Worm (Caenorhabditis elegans) whole organism, L4 larva: ENCODE data around the gene K07C5.2.

Experiments used
- D1046.2 ChIP-seq: fragments of 200-800 bp; sonication (Bioruptor generic); IDR thresholded peaks from 2 replicates; pipeline ENCODE4 v1.3.6; 2022; ENCODE audit warnings: missing genetic modification characterization, missing compliant biosample characterization
- F26F4.8 ChIP-seq: fragments of 200-800 bp; sonication (Bioruptor generic); conservative IDR thresholded peaks from 2 replicates; pipeline ENCODE4 v1.3.6; 2022; ENCODE audit warnings: missing genetic modification characterization, missing compliant biosample characterization
- F44E2.7 ChIP-seq: fragments of 200-800 bp; sonication (Bioruptor generic); IDR thresholded peaks from 2 replicates; pipeline ENCODE4 v2.1.2; 2022; ENCODE audit warnings: missing genetic modification characterization, missing compliant biosample characterization
- T20F7.1 ChIP-seq: fragments of 200-800 bp; sonication (Bioruptor generic); optimal IDR thresholded peaks from 2 replicates; lab custom pipeline; 2018; ENCODE audit warnings: mild to moderate bottlenecking, missing genetic modification characterization, missing compliant biosample characterization
- Y105C5A.15 ChIP-seq: fragments of 200-800 bp; sonication (Bioruptor generic); IDR thresholded peaks from 2 replicates; pipeline ENCODE4 v1.3.6; 2022; ENCODE audit warnings: missing genetic modification characterization, missing compliant biosample characterization
- aly-2 ChIP-seq: sonication (generic microtip); optimal IDR thresholded peaks from 2 replicates; lab custom pipeline; 2018; ENCODE audit warnings: missing biosample characterization, missing genetic modification characterization
- arid-1 ChIP-seq: fragments of 200-800 bp; sonication (Bioruptor generic); conservative IDR thresholded peaks from 2 replicates; pipeline ENCODE4 v1.3.6; 2022; ENCODE audit warnings: missing genetic modification reagents, missing genetic modification characterization, missing compliant biosample characterization
- ceh-20 ChIP-seq: fragments of 200-800 bp; sonication (Bioruptor generic); IDR thresholded peaks from 2 replicates; pipeline ENCODE4 v1.3.6; 2022; ENCODE audit warnings: missing genetic modification reagents, missing genetic modification characterization, missing compliant biosample characterization
- ceh-62 ChIP-seq: sonication (generic microtip); optimal IDR thresholded peaks from 2 replicates; lab custom pipeline; 2017; ENCODE audit warnings: missing biosample characterization, missing genetic modification characterization
- daf-16 ChIP-seq, 3 experiments: sonication (generic microtip); optimal IDR thresholded peaks; 2 replicates each; lab custom pipeline; 2016 to 2017; ENCODE audit warnings: missing genetic modification characterization in 3 of 3, missing genetic modification reagents in 3 of 3, mild to moderate bottlenecking in 2 of 3, missing compliant biosample characterization in 2 of 3, missing biosample characterization in 1 of 3, moderate library complexity in 1 of 3
- daf-19 ChIP-seq: fragments of 200-800 bp; sonication (Bioruptor generic); conservative IDR thresholded peaks from 2 replicates; pipeline ENCODE4 v1.3.6; 2022; ENCODE audit warnings: missing genetic modification characterization, missing compliant biosample characterization
- daf-8 ChIP-seq: fragments of 200-800 bp; sonication (Bioruptor generic); IDR thresholded peaks from 2 replicates; pipeline ENCODE4 v1.3.6; 2022; ENCODE audit warnings: missing genetic modification characterization, missing compliant biosample characterization
- fos-1 ChIP-seq: fragments of 150-350 bp; optimal IDR thresholded peaks from 2 replicates; lab custom pipeline; 2014; ENCODE audit warnings: missing biosample characterization, missing genetic modification characterization
- hlh-11 ChIP-seq: fragments of 200-800 bp; sonication (Bioruptor generic); optimal IDR thresholded peaks from 2 replicates; lab custom pipeline; 2018; ENCODE audit warnings: mild to moderate bottlenecking, missing genetic modification characterization, missing compliant biosample characterization
- lin-13 ChIP-seq: fragments of 150-350 bp; optimal IDR thresholded peaks from 2 replicates; lab custom pipeline; 2014; ENCODE audit warnings: missing biosample characterization, missing genetic modification reagents, missing genetic modification characterization
- lin-29 ChIP-seq: fragments of 200-800 bp; sonication (Bioruptor generic); IDR thresholded peaks from 2 replicates; pipeline ENCODE4 v1.3.6; 2022; ENCODE audit warnings: missing genetic modification reagents, missing genetic modification characterization, missing compliant biosample characterization
- madf-5 ChIP-seq, 2 experiments: fragments of 200-800 bp; sonication (Bioruptor generic); IDR thresholded peaks; 2 replicates each; pipeline ENCODE4 v1.3.6; 2022; ENCODE audit warnings: missing compliant biosample characterization in 2 of 2, missing genetic modification characterization in 2 of 2
- madf-9 ChIP-seq: fragments of 200-800 bp; sonication (Bioruptor generic); conservative IDR thresholded peaks from 2 replicates; pipeline ENCODE4 v1.3.6; 2022; ENCODE audit warnings: missing genetic modification reagents, missing genetic modification characterization, missing compliant biosample characterization
- mxl-3 ChIP-seq: fragments of 200-800 bp; sonication (Bioruptor generic); optimal IDR thresholded peaks from 2 replicates; lab custom pipeline; 2018; ENCODE audit warnings: mild to moderate bottlenecking, missing genetic modification characterization, missing compliant biosample characterization
- nhr-10 ChIP-seq: fragments of 150-350 bp; optimal IDR thresholded peaks from 2 replicates; lab custom pipeline; 2014; ENCODE audit warnings: missing biosample characterization, missing genetic modification characterization
- nhr-111 ChIP-seq: fragments of 200-800 bp; sonication (Bioruptor generic); optimal IDR thresholded peaks from 2 replicates; lab custom pipeline; 2018; ENCODE audit warnings: mild to moderate bottlenecking, missing genetic modification characterization, missing compliant biosample characterization
- nhr-28 ChIP-seq: fragments of 150-350 bp; optimal IDR thresholded peaks from 2 replicates; lab custom pipeline; 2014; ENCODE audit warnings: missing biosample characterization, missing genetic modification characterization
- nhr-41 ChIP-seq: fragments of 200-800 bp; sonication (Bioruptor generic); IDR thresholded peaks from 2 replicates; pipeline ENCODE4 v1.3.6; 2022; ENCODE audit warnings: missing genetic modification reagents, missing genetic modification characterization, missing compliant biosample characterization
- nhr-42 ChIP-seq: fragments of 200-800 bp; sonication (Bioruptor generic); IDR thresholded peaks from 2 replicates; pipeline ENCODE4 v1.3.6; 2022; ENCODE audit warnings: missing genetic modification characterization, missing compliant biosample characterization
- nhr-6 ChIP-seq: fragments of 150-350 bp; optimal IDR thresholded peaks from 2 replicates; lab custom pipeline; 2014; ENCODE audit warnings: missing biosample characterization, missing genetic modification characterization
- pha-4 ChIP-seq, 2 experiments: fragments of 150-350 bp in 1 of 2; fragments of 200-800 bp in 1 of 2; sonication (Bioruptor generic) in 1 of 2; IDR thresholded peaks in 1 of 2; optimal IDR thresholded peaks in 1 of 2; 2 replicates each; pipeline versions ENCODE4 v1.3.6 to Lab custom; 2014 to 2022; ENCODE audit warnings: missing genetic modification characterization in 2 of 2, missing genetic modification reagents in 2 of 2, missing biosample characterization in 1 of 2, missing compliant biosample characterization in 1 of 2
- pqm-1 ChIP-seq: sonication (generic microtip); optimal IDR thresholded peaks from 2 replicates; lab custom pipeline; 2017; ENCODE audit warnings: missing biosample characterization, missing genetic modification characterization
- skn-1 ChIP-seq: fragments of 150-350 bp; optimal IDR thresholded peaks from 2 replicates; lab custom pipeline; 2014; ENCODE audit warnings: missing biosample characterization, missing genetic modification characterization
- unc-130 ChIP-seq: sonication (generic microtip); optimal IDR thresholded peaks from 2 replicates; lab custom pipeline; 2016; ENCODE audit warnings: missing genetic modification reagents, missing genetic modification characterization, missing compliant biosample characterization
- unc-62 ChIP-seq, 3 experiments: fragments of 150-350 bp in 1 of 3; sonication (generic microtip); optimal IDR thresholded peaks in 2 of 3; peaks in 1 of 3; 1 replicate in 1 of 3; 2 replicates in 2 of 3; lab custom pipeline; 2014 to 2017; ENCODE audit warnings: missing biosample characterization in 3 of 3, missing genetic modification characterization in 3 of 3, missing genetic modification reagents in 3 of 3, missing genotype in 1 of 3
- zfp-3 ChIP-seq: fragments of 200-800 bp; sonication (Bioruptor generic); conservative IDR thresholded peaks from 2 replicates; pipeline ENCODE4 v1.3.6; 2022; ENCODE audit warnings: missing genetic modification reagents, missing genetic modification characterization, missing compliant biosample characterization
- zip-11 ChIP-seq: fragments of 200-800 bp; sonication (Bioruptor generic); IDR thresholded peaks from 2 replicates; pipeline ENCODE4 v1.3.6; 2022; ENCODE audit warnings: missing genetic modification characterization, missing compliant biosample characterization
- ztf-11 ChIP-seq: fragments of 150-350 bp; optimal IDR thresholded peaks from 2 replicates; lab custom pipeline; 2014; ENCODE audit warnings: missing biosample characterization, missing genetic modification characterization

K07C5.2 gene

DNA sequence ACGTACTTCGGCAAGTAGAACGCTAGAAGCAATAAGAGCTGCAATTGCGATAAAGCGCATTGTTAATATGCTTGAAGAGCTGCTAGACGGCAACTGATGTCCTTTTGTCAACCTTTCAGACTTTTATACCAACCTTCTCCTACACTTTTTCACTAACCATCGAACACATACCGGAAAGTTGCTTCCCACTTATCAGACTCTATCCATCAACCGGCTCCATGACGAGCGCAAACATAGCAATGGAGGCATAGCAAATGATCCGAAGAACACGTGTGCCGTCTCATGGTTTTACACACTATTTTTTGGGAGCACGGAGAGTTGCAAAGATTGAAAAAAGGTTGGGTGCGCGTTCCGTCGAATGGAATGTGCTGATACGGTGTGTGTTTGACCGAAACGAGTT lies 42.4 kb downstream of the K07C5.2 start, which contains the start of gene abu-1:
Gene abu-1, minus strand, starts transcription at position 101 of the 400 bp plus-strand sequence.
- TF ChIP-seq madf-5 (GFP tag; IDR thresholded peaks at IDR 0.05; lab: Robert Waterston, UW): no peak
- TF ChIP-seq unc-130 (GFP tag; lab: Kevin White, UChicago): no peak
- no peak for TF ChIP-seq lin-13
- no peak for TF ChIP-seq nhr-111 (GFP tag; lab: Kevin White, UChicago)
- TF ChIP-seq ztf-11 (tag; lab: Kevin White, UChicago): no peak
- TF ChIP-seq ceh-62: no peak
- TF ChIP-seq aly-2 (tag; lab: Kevin White, UChicago): no peak
- TF ChIP-seq, all 104 proteins: peak for 0

DNA sequence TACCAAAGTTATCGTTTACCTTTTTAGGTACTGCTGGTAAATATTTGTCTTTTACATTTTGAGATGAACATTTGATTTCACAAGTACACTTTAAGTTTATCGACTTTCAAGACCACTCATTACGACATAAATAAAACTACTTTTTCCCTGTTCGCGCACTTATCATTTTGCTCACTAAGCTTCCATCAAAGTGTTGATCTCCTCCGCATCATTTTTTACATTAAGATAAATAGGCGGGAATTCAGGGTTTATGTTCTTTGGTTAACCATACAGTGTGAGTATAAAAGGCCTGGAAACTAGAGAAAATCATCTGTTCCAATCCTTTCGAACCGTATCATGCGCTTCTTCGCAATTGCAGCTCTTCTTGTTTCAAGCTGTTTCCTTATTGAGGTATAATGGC lies 42.8 kb downstream of the K07C5.2 start, which contains the start of gene pqn-2:
Gene pqn-2, plus strand, starts transcription at position 301 of the 400 bp plus-strand sequence.
- TF ChIP-seq zfp-3 (GFP tag; lab: Robert Waterston, UW) (no peak), nhr-41 (GFP tag; lab: Robert Waterston, UW) (no peak), pqm-1 (no peak), T20F7.1 (GFP tag; lab: Kevin White, UChicago) (no peak), aly-2 (tag; lab: Kevin White, UChicago) (no peak), lin-29 (GFP tag; lab: Robert Waterston, UW) (no peak), madf-5 (GFP tag; IDR thresholded peaks at IDR 0.05; lab: Robert Waterston, UW) (no peak), Y105C5A.15 (GFP tag; lab: Robert Waterston, UW) (no peak), madf-9 (GFP tag; lab: Robert Waterston, UW) (no peak), nhr-6 (tag; lab: Kevin White, UChicago) (no peak), daf-19 (GFP tag; lab: Robert Waterston, UW) (no peak), ztf-11 (tag; lab: Kevin White, UChicago) (no peak), daf-8 (GFP tag; lab: Robert Waterston, UW) (no peak), nhr-42 (GFP tag; lab: Robert Waterston, UW) (no peak), D1046.2 (GFP tag; lab: Robert Waterston, UW) (no peak), nhr-10 (tag; lab: Kevin White, UChicago) (no peak)

DNA sequence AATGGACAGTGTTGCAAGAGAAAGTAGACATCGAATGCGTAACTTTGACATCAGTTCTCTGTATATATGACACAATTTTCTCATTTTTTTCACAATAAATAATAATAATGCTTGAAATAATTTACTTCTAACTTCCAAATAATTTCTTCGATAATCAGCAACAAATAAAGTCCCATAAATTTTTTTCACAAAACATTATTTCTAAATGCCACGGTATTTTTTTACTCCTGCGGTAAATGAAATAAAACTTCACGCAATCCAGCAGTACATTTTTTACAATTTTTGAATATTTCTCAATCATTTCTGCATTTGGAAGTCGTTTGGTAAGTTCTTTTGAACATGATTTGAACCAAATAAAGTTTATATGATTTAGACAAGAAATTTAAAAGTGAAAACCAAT lies 44.6 kb downstream of the K07C5.2 start, which contains the start of gene spe-10:
Gene spe-10, plus strand, starts transcription at position 301 of the 400 bp plus-strand sequence.
- no peak for TF ChIP-seq fos-1
- no peak for TF ChIP-seq skn-1 (tag; lab: Kevin White, UChicago)
- TF ChIP-seq madf-9 (GFP tag; lab: Robert Waterston, UW): no peak
- TF ChIP-seq pha-4 (GFP tag; IDR thresholded peaks at IDR 0.05; lab: Robert Waterston, UW): no peak
- TF ChIP-seq pha-4 (tag; optimal IDR thresholded peaks at IDR 0.05; lab: Kevin White, UChicago): no peak
- no peak for TF ChIP-seq zip-11 (GFP tag; lab: Robert Waterston, UW)
- no peak for TF ChIP-seq daf-16 (GFP tag; optimal IDR thresholded peaks at IDR 0.05; lab: Kevin White, UChicago)
- no peak for TF ChIP-seq daf-16 (tag; optimal IDR thresholded peaks at IDR 0.05; lab: Kevin White, UChicago)
- no peak for TF ChIP-seq hlh-11 (tag; lab: Kevin White, UChicago)
- TF ChIP-seq F44E2.7: no peak
- no peak for TF ChIP-seq arid-1 (GFP tag; lab: Robert Waterston, UW)

DNA sequence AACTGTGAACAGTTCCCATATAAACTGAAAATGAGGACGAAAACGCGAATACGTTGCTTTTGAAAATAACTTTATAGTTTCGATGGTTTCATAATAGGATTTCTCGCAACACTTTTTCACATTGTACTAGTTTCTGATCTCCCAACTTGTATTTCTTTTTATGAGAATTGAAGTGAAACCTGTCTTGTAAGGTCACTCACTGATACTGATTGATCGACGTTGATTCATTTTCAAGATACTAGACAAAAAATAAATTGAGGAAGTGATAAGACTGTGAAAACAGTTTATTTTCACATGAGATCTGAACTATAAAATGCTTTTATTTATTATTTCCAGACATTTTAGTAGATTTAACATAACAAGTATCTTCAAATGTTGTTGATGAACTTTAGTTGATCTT lies 48.1 kb downstream of the K07C5.2 start:
- peak; percentile 31 for TF ChIP-seq nhr-28
- TF ChIP-seq ceh-20 (GFP tag; lab: Robert Waterston, UW): no peak
- TF ChIP-seq unc-62 (GFP tag; optimal IDR thresholded peaks at IDR 0.05 in 1 of 2; lab: Kevin White, UChicago): peak in 1 of 2 experiments; percentile 2
- TF ChIP-seq unc-62 (tag; optimal IDR thresholded peaks at IDR 0.05; lab: Kevin White, UChicago): no peak
- no peak for TF ChIP-seq nhr-10 (tag; lab: Kevin White, UChicago)

DNA sequence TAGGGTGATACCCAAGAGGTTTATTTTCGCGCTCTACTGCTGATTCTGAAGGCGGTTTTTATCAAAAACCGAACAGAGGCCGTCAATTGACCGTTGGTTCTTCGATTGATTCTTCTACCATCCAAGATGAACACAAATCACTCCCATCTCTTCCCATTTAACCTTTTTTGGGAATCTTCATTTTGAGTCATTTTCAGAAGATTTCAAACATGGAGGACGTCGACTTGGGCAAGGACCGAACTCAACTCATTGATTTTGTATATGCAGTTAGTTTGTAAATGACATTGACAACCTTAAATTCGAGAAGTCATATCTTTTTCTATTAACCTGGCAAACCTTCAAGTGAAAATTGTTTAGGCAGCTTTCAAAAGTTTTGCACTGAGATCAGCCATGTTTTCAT lies 49.0 kb downstream of the K07C5.2 start, which contains the start of gene AC3.5:
Gene AC3.5, plus strand, starts transcription at position 210 of the 400 bp plus-strand sequence.
- TF ChIP-seq unc-62 (GFP tag; optimal IDR thresholded peaks at IDR 0.05 in 1 of 2; lab: Kevin White, UChicago) (peak in 1 of 2 experiments; percentile 56), unc-62 (tag; optimal IDR thresholded peaks at IDR 0.05; lab: Kevin White, UChicago) (no peak), F26F4.8 (GFP tag; lab: Robert Waterston, UW) (no peak), nhr-28 (peak; percentile 88), mxl-3 (GFP tag; lab: Kevin White, UChicago) (peak; percentile 12)
